Fruit fly (Drosophila melanogaster): ENCODE results near the gene DNAlig3.

Gene DNAlig3

dm6 chr3R:12405134-12405533, 3.5 kb upstream of the DNAlig3 start (continued):
- no peak for TF ChIP-seq MTF-1 (GFP tag; optimal IDR thresholded peaks at IDR 0.05; ENCODE audit: borderline replicate concordance)
- TF ChIP-seq cas (GFP tag; IDR thresholded peaks at IDR 0.05) = no peak
- TF ChIP-seq sens (GFP tag) = peak; percentile 49
- no peak for TF ChIP-seq zf30C (GFP tag; optimal IDR thresholded peaks at IDR 0.05)
- TF ChIP-seq CG2199 (GFP tag; IDR thresholded peaks at IDR 0.05) = no peak
- TF ChIP-seq salm (tag; optimal IDR thresholded peaks at IDR 0.05) = peak; percentile 2
- TF ChIP-seq HmgD (GFP tag; optimal IDR thresholded peaks at IDR 0.05) = no peak
- no peak for TF ChIP-seq vnd (GFP tag; IDR thresholded peaks at IDR 0.05; ENCODE audit: partially characterized antibody)
- TF ChIP-seq mirr (GFP tag; optimal IDR thresholded peaks at IDR 0.05) = peak; percentile 91
- TF ChIP-seq CG15479 (GFP tag; optimal IDR thresholded peaks at IDR 0.05) = no peak
- TF ChIP-seq NC2α (GFP tag; optimal IDR thresholded peaks at IDR 0.05) = no peak
- TF ChIP-seq CG14710 (tag; optimal IDR thresholded peaks at IDR 0.05) = no peak
- no peak for TF ChIP-seq lmd (GFP tag; IDR thresholded peaks at IDR 0.05)
- TF ChIP-seq gcm2 (GFP tag; optimal IDR thresholded peaks at IDR 0.05) = no peak
- TF ChIP-seq tx (GFP tag; optimal IDR thresholded peaks at IDR 0.05) = no peak
- no peak for TF ChIP-seq Tbp (GFP tag; optimal IDR thresholded peaks at IDR 0.05)
- TF ChIP-seq Mad (GFP tag; optimal IDR thresholded peaks at IDR 0.05) = no peak
- TF ChIP-seq scrt (GFP tag; optimal IDR thresholded peaks at IDR 0.05) = no peak
- TF ChIP-seq fru (optimal IDR thresholded peaks at IDR 0.05) = no peak
- TF ChIP-seq exex (tag; optimal IDR thresholded peaks at IDR 0.05) = peak; percentile 92
- TF ChIP-seq ewg (GFP tag; optimal IDR thresholded peaks at IDR 0.05) = no peak
- no peak for TF ChIP-seq slp2 (GFP tag; optimal IDR thresholded peaks at IDR 0.05)
- peak; percentile 3 for TF ChIP-seq D19A (tag; optimal IDR thresholded peaks at IDR 0.05)
- no peak for TF ChIP-seq CG9609 (GFP tag; optimal IDR thresholded peaks at IDR 0.05)
- no peak for TF ChIP-seq sug (tag; optimal IDR thresholded peaks at IDR 0.05)
- TF ChIP-seq toy (GFP tag; IDR thresholded peaks at IDR 0.05) = no peak
- no peak for TF ChIP-seq CG5953 (GFP tag; IDR thresholded peaks at IDR 0.05)
- TF ChIP-seq MBD-R2 (GFP tag; IDR thresholded peaks at IDR 0.05) = no peak
- peak; percentile 48 for TF ChIP-seq Vsx1 (GFP tag; optimal IDR thresholded peaks at IDR 0.05)
- TF ChIP-seq Atf6 (GFP tag; IDR thresholded peaks at IDR 0.05) = no peak
- no peak for TF ChIP-seq CG7839 (tag; optimal IDR thresholded peaks at IDR 0.05)
- TF ChIP-seq CrebB (tag; optimal IDR thresholded peaks at IDR 0.05) = no peak
- no peak for TF ChIP-seq bowl (GFP tag; IDR thresholded peaks at IDR 0.05)

- TF ChIP-seq Rx (GFP tag; IDR thresholded peaks at IDR 0.05) = peak; percentile 94
- peak; percentile 47; the same call in 1 of the 2 replicates for TF ChIP-seq dan (GFP tag; IDR thresholded peaks at IDR 0.05)
- TF ChIP-seq CG17829 (tag; optimal IDR thresholded peaks at IDR 0.05) = peak; percentile 99
- no peak for TF ChIP-seq HLHmδ (GFP tag; optimal IDR thresholded peaks at IDR 0.05)
- TF ChIP-seq bcd (GFP tag; optimal IDR thresholded peaks at IDR 0.05) = peak; percentile 97
- TF ChIP-seq NK7.1 (GFP tag; optimal IDR thresholded peaks at IDR 0.05) = peak; percentile 95
- peak; percentile 89 for TF ChIP-seq CG14965 (GFP tag; optimal IDR thresholded peaks at IDR 0.05; ENCODE audit: borderline replicate concordance)
- TF ChIP-seq lola (GFP tag; optimal IDR thresholded peaks at IDR 0.05) = peak in 1 of 3 experiments; percentile 99
- TF ChIP-seq disco-r (GFP tag; optimal IDR thresholded peaks at IDR 0.05) = peak; percentile 86
- no peak for TF ChIP-seq Dfd (GFP tag; optimal IDR thresholded peaks at IDR 0.05)
- peak; percentile 95 for TF ChIP-seq chn (GFP tag; optimal IDR thresholded peaks at IDR 0.05)
- peak; percentile 45 for TF ChIP-seq ftz-f1 (GFP tag; optimal IDR thresholded peaks at IDR 0.05)
- TF ChIP-seq Optix (GFP tag; IDR thresholded peaks at IDR 0.05) = peak; percentile 86
- TF ChIP-seq CG2678 (tag; optimal IDR thresholded peaks at IDR 0.05) = peak; percentile 99
- peak; percentile 92 for TF ChIP-seq peb (GFP tag; IDR thresholded peaks at IDR 0.05)
- TF ChIP-seq wek (GFP tag; optimal IDR thresholded peaks at IDR 0.05) = peak; percentile 92
- TF ChIP-seq bab2 (GFP tag; optimal IDR thresholded peaks at IDR 0.05) = peak; percentile 95
- TF ChIP-seq amos (GFP tag; IDR thresholded peaks at IDR 0.05; ENCODE audit: partially characterized antibody) = no peak
- no peak for TF ChIP-seq CG1832 (GFP tag; optimal IDR thresholded peaks at IDR 0.05)
- peak; percentile 99 for TF ChIP-seq CG6765 (GFP tag; optimal IDR thresholded peaks at IDR 0.05)
- TF ChIP-seq CG1024 (GFP tag; IDR thresholded peaks at IDR 0.05) = peak; percentile 97
These were observed 1.3 kb upstream of the DNAlig3 start for dm6 chr3R:12402935-12403334.

All from whole organism, embryonic.